Worm (Caenorhabditis elegans) whole organism, L1 larva: ENCODE results near the gene F23H11.2.
A peak's percentile ranks its signal among the peaks of the same experiment; 100 is the strongest.

Experiments used
- C16A3.4 ChIP-seq: fragments of 150-350 bp; optimal IDR thresholded peaks from 2 replicates; lab custom pipeline; 2014; ENCODE audit warnings: missing biosample characterization, missing genetic modification characterization
- C34B4.2 ChIP-seq: sonication (generic microtip); optimal IDR thresholded peaks from 2 replicates; lab custom pipeline; 2017; ENCODE audit warnings: mild to moderate bottlenecking, missing genetic modification characterization, missing compliant biosample characterization
- F16B12.6 ChIP-seq: fragments of 150-350 bp; optimal IDR thresholded peaks from 2 replicates; lab custom pipeline; 2014; ENCODE audit warnings: missing biosample characterization, missing genetic modification characterization
- Y116A8C.19 ChIP-seq: sonication (generic microtip); optimal IDR thresholded peaks from 2 replicates; lab custom pipeline; 2016; ENCODE audit warnings: missing compliant biosample characterization, missing genetic modification characterization, borderline replicate concordance
- aha-1 ChIP-seq: fragments of 150-350 bp; optimal IDR thresholded peaks from 2 replicates; lab custom pipeline; 2014; ENCODE audit warnings: missing biosample characterization, missing genetic modification characterization
- alr-1 ChIP-seq: fragments of 200-800 bp; sonication (Bioruptor generic); optimal IDR thresholded peaks from 2 replicates; lab custom pipeline; 2018; ENCODE audit warnings: borderline replicate concordance, mild to moderate bottlenecking, missing genetic modification characterization, missing compliant biosample characterization
- blmp-1 ChIP-seq: fragments of 150-350 bp; optimal IDR thresholded peaks from 2 replicates; lab custom pipeline; 2014; ENCODE audit warnings: missing biosample characterization, missing genetic modification characterization
- efl-1 ChIP-seq, 4 experiments: fragments of 150-350 bp; optimal IDR thresholded peaks in 3 of 4; peaks in 1 of 4; 1 replicate in 1 of 4; 2 replicates in 3 of 4; lab custom pipeline; 2014; ENCODE audit warnings: missing biosample characterization in 2 of 4, missing genetic modification characterization in 2 of 4, missing genetic modification reagents in 2 of 4
- efl-3 ChIP-seq: fragments of 200-800 bp; sonication (Bioruptor generic); optimal IDR thresholded peaks from 2 replicates; lab custom pipeline; 2018; ENCODE audit warnings: mild to moderate bottlenecking, missing genetic modification characterization, missing compliant biosample characterization
- egl-13 ChIP-seq: sonication (generic microtip); optimal IDR thresholded peaks from 2 replicates; lab custom pipeline; 2016; ENCODE audit warnings: missing genotype, missing genetic modification reagents, missing genetic modification characterization, missing compliant biosample characterization
- egl-27 ChIP-seq, 2 experiments: fragments of 150-350 bp in 1 of 2; sonication (generic microtip); optimal IDR thresholded peaks; 3 replicates each; lab custom pipeline; 2017 to 2018; ENCODE audit warnings: missing biosample characterization in 2 of 2, missing genetic modification characterization in 2 of 2, missing genetic modification reagents in 2 of 2
- elt-2 ChIP-seq: sonication (generic microtip); optimal IDR thresholded peaks from 2 replicates; lab custom pipeline; 2016; ENCODE audit warnings: missing genetic modification characterization, mild to moderate bottlenecking, inconsistent platforms, missing compliant biosample characterization, missing genetic modification reagents
- elt-3 ChIP-seq, 6 experiments: fragments of 150-350 bp in 1 of 6; sonication (generic microtip); optimal IDR thresholded peaks; 2 replicates each; lab custom pipeline; 2017 to 2018; ENCODE audit warnings: missing biosample characterization in 6 of 6, missing genetic modification characterization in 6 of 6, inconsistent platforms in 1 of 6
- ets-5 ChIP-seq: fragments of 200-800 bp; sonication (Bioruptor generic); IDR thresholded peaks from 2 replicates; pipeline ENCODE4 v1.3.6; 2022; ENCODE audit warnings: missing genetic modification characterization, missing compliant biosample characterization
- fkh-10 ChIP-seq: sonication (generic microtip); optimal IDR thresholded peaks from 2 replicates; lab custom pipeline; 2017; ENCODE audit warnings: missing biosample characterization, missing genetic modification reagents, missing genetic modification characterization
- fkh-8 ChIP-seq: sonication (generic microtip); optimal IDR thresholded peaks from 2 replicates; lab custom pipeline; 2016; ENCODE audit warnings: mild to moderate bottlenecking, missing genetic modification characterization, missing compliant biosample characterization
- fos-1 ChIP-seq: fragments of 150-350 bp; optimal IDR thresholded peaks from 2 replicates; lab custom pipeline; 2014; ENCODE audit warnings: missing biosample characterization, missing genetic modification characterization
- hlh-4 ChIP-seq: sonication (generic microtip); optimal IDR thresholded peaks from 2 replicates; lab custom pipeline; 2016; ENCODE audit warnings: mild to moderate bottlenecking, missing genetic modification characterization, missing compliant biosample characterization
- hpl-2 ChIP-seq: fragments of 150-350 bp; optimal IDR thresholded peaks from 2 replicates; lab custom pipeline; 2014; ENCODE audit warnings: missing biosample characterization, missing genetic modification reagents, missing genetic modification characterization
- irx-1 ChIP-seq: sonication (generic microtip); optimal IDR thresholded peaks from 2 replicates; lab custom pipeline; 2016; ENCODE audit warnings: missing genetic modification characterization, missing compliant biosample characterization
- isw-1 ChIP-seq: fragments of 200-800 bp; sonication (Bioruptor generic); IDR thresholded peaks from 2 replicates; pipeline ENCODE4 v1.3.6; 2022; ENCODE audit warnings: missing genetic modification characterization, missing compliant biosample characterization
- jun-1 ChIP-seq: fragments of 150-350 bp; optimal IDR thresholded peaks from 2 replicates; lab custom pipeline; 2014; ENCODE audit warnings: missing biosample characterization, missing genetic modification reagents, missing genetic modification characterization
- lin-13 ChIP-seq: fragments of 150-350 bp; optimal IDR thresholded peaks from 2 replicates; lab custom pipeline; 2014; ENCODE audit warnings: missing biosample characterization, missing genetic modification reagents, missing genetic modification characterization
- lin-14 ChIP-seq: fragments of 200-800 bp; sonication (Bioruptor generic); optimal IDR thresholded peaks from 2 replicates; lab custom pipeline; 2018; ENCODE audit warnings: mild to moderate bottlenecking, missing genetic modification characterization, moderate library complexity, missing compliant biosample characterization
- lin-35 ChIP-seq, 2 experiments: fragments of 150-350 bp; optimal IDR thresholded peaks; 2 replicates each; lab custom pipeline; 2014; ENCODE audit warnings: missing biosample characterization in 2 of 2, missing genetic modification characterization in 2 of 2, missing genetic modification reagents in 2 of 2
- lin-39 ChIP-seq: fragments of 150-350 bp; optimal IDR thresholded peaks from 2 replicates; lab custom pipeline; 2014; ENCODE audit warnings: missing biosample characterization, missing genetic modification reagents, missing genetic modification characterization
- lir-3 ChIP-seq: sonication (generic microtip); optimal IDR thresholded peaks from 2 replicates; lab custom pipeline; 2016; ENCODE audit warnings: mild to moderate bottlenecking, missing genetic modification characterization, moderate library complexity, missing compliant biosample characterization; ENCODE audit not compliant: poor library complexity
- lsy-2 ChIP-seq, 2 experiments: fragments of 150-350 bp; optimal IDR thresholded peaks; 2 replicates each; lab custom pipeline; 2014; ENCODE audit warnings: missing biosample characterization in 2 of 2, missing genetic modification characterization in 2 of 2
- mep-1 ChIP-seq: fragments of 150-350 bp; optimal IDR thresholded peaks from 2 replicates; lab custom pipeline; 2014; ENCODE audit warnings: missing biosample characterization, missing genetic modification characterization
- nhr-11 ChIP-seq: fragments of 150-350 bp; optimal IDR thresholded peaks from 2 replicates; lab custom pipeline; 2014; ENCODE audit warnings: missing biosample characterization, missing genetic modification characterization
- nhr-12 ChIP-seq: sonication (generic microtip); optimal IDR thresholded peaks from 2 replicates; lab custom pipeline; 2017; ENCODE audit warnings: missing biosample characterization, missing genetic modification characterization
- nhr-19 ChIP-seq: fragments of 200-800 bp; sonication (Bioruptor generic); conservative IDR thresholded peaks from 2 replicates; pipeline ENCODE4 v1.3.6; 2022; ENCODE audit warnings: missing genetic modification characterization, missing compliant biosample characterization
- nhr-20 ChIP-seq: sonication (generic microtip); optimal IDR thresholded peaks from 2 replicates; lab custom pipeline; 2016; ENCODE audit warnings: mild to moderate bottlenecking, missing genetic modification characterization, missing compliant biosample characterization
- nhr-237 ChIP-seq: fragments of 150-350 bp; optimal IDR thresholded peaks from 2 replicates; lab custom pipeline; 2014; ENCODE audit warnings: missing biosample characterization, missing genetic modification characterization
- nhr-28 ChIP-seq: fragments of 150-350 bp; optimal IDR thresholded peaks from 2 replicates; lab custom pipeline; 2014; ENCODE audit warnings: missing biosample characterization, missing genetic modification characterization
- nhr-47 ChIP-seq: sonication (generic microtip); optimal IDR thresholded peaks from 2 replicates; lab custom pipeline; 2016; ENCODE audit warnings: mild to moderate bottlenecking, missing genetic modification characterization, moderate library complexity, missing compliant biosample characterization
- nhr-71 ChIP-seq: sonication (generic microtip); optimal IDR thresholded peaks from 2 replicates; lab custom pipeline; 2016; ENCODE audit warnings: mild to moderate bottlenecking, missing genetic modification characterization, moderate library complexity, missing compliant biosample characterization
- nhr-85 ChIP-seq: sonication (generic microtip); peaks from one replicate; lab custom pipeline; 2016; ENCODE audit warnings: missing genetic modification characterization, inconsistent platforms, missing compliant biosample characterization
- nhr-90 ChIP-seq: sonication (generic microtip); optimal IDR thresholded peaks from 2 replicates; lab custom pipeline; 2016; ENCODE audit warnings: mild to moderate bottlenecking, missing genetic modification characterization, missing compliant biosample characterization; ENCODE audit not compliant: poor library complexity
- pax-3 ChIP-seq: fragments of 200-800 bp; sonication (Bioruptor generic); optimal IDR thresholded peaks from 2 replicates; lab custom pipeline; 2018; ENCODE audit warnings: mild to moderate bottlenecking, missing genetic modification characterization, moderate library complexity, missing compliant biosample characterization
- rnt-1 ChIP-seq: sonication (generic microtip); optimal IDR thresholded peaks from 2 replicates; lab custom pipeline; 2016; ENCODE audit warnings: mild to moderate bottlenecking, missing genetic modification characterization, moderate library complexity, missing compliant biosample characterization
- skn-1 ChIP-seq: fragments of 150-350 bp; optimal IDR thresholded peaks from 2 replicates; lab custom pipeline; 2014; ENCODE audit warnings: missing biosample characterization, missing genetic modification characterization
- sup-37 ChIP-seq: fragments of 200-800 bp; sonication (Bioruptor generic); optimal IDR thresholded peaks from 2 replicates; lab custom pipeline; 2018; ENCODE audit warnings: mild to moderate bottlenecking, missing genetic modification characterization, missing compliant biosample characterization
- tbx-2 ChIP-seq: sonication (generic microtip); optimal IDR thresholded peaks from 2 replicates; lab custom pipeline; 2016; ENCODE audit warnings: missing genetic modification characterization, missing compliant biosample characterization
- tlp-1 ChIP-seq: fragments of 150-350 bp; optimal IDR thresholded peaks from 2 replicates; lab custom pipeline; 2014; ENCODE audit warnings: missing biosample characterization, missing genetic modification characterization
- unc-130 ChIP-seq: fragments of 150-350 bp; optimal IDR thresholded peaks from 2 replicates; lab custom pipeline; 2017; ENCODE audit warnings: missing biosample characterization, missing genetic modification characterization, inconsistent platforms
- unc-30 ChIP-seq: sonication (generic microtip); optimal IDR thresholded peaks from 2 replicates; lab custom pipeline; 2017; ENCODE audit warnings: missing biosample characterization, missing genetic modification characterization
- unc-86 ChIP-seq: sonication (generic microtip); optimal IDR thresholded peaks from 2 replicates; lab custom pipeline; 2016; ENCODE audit warnings: missing genetic modification characterization, missing compliant biosample characterization

The F23H11.2 gene

DNA sequence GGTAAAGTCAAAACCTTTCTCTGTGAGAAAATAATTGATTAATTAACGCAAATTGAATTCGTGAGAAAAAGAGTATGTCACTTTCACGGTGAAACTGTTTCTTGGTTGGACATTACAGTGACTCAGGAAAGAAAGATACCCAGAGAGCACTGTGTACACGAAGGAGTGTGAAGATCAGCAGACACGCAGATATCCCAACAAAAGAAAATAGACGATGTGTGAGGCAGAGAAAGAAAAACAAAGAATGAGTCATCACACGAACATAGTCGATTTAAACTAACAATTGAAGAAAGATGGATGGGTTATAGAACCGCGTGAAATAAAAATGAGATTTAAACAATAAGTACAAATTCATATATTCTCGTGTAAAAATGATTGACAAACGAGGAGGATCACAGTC is 12.4 kb downstream of the F23H11.2 start (continued):
- TF ChIP-seq elt-3 (tag; optimal IDR thresholded peaks at IDR 0.05; lab: Kevin White, UChicago) (no peak), lin-14 (peak; percentile 36), ets-5 (no peak), efl-1 (optimal IDR thresholded peaks at IDR 0.05; lab: Kevin White, UChicago) (peak; percentile 6 to 49), efl-1 (GFP tag; optimal IDR thresholded peaks at IDR 0.05 in 1 of 2; lab: Kevin White, UChicago) (peak in 1 of 2 experiments; percentile 7), tbx-2 (tag; lab: Kevin White, UChicago) (no peak), nhr-19 (GFP tag; lab: Robert Waterston, UW) (no peak), pax-3 (tag; lab: Kevin White, UChicago) (no peak), nhr-28 (no peak), nhr-237 (tag; lab: Kevin White, UChicago) (no peak), jun-1 (tag; lab: Kevin White, UChicago) (peak; percentile 71), irx-1 (tag; lab: Kevin White, UChicago) (no peak), unc-30 (no peak), alr-1 (no peak), fos-1 (tag; lab: Kevin White, UChicago) (peak; percentile 94), skn-1 (no peak), blmp-1 (tag; lab: Kevin White, UChicago) (peak; percentile 61), lin-13 (GFP tag; lab: Kevin White, UChicago) (no peak), egl-13 (tag; lab: Kevin White, UChicago) (no peak)
- TF ChIP-seq, all 84 proteins: peak for 7

DNA sequence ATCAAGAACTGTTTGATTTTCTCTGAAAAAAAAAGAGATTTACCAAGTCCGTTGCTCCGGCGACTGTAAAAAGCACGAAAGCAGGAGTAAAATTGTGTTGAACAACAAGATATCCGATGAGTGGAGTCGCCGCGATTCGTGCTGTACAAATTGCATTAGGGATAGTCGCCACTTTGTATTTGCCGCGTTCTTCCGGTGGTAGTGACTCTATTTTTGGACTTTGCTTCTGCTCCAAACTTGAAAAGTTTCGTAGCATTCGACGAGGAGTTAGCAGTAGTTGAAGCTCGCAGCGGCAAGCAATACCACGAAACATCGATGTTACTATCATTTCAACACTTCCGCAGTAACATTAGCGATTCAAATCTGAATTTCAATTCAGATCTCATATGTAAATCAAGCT is 14.0 kb downstream of the F23H11.2 start, which contains the start of gene crls-1:
Gene crls-1 (minus strand): TSS at position 363 of the 400 bp plus-strand sequence.
- TF ChIP-seq sup-37 (GFP tag; lab: Kevin White, UChicago) (no peak), lsy-2 (tag; optimal IDR thresholded peaks at IDR 0.05; lab: Kevin White, UChicago) (peak in 1 of 2 experiments; percentile 4), Y116A8C.19 (no peak), unc-130 (no peak), aha-1 (tag; lab: Kevin White, UChicago) (no peak), nhr-47 (tag; lab: Kevin White, UChicago) (peak; percentile 3), rnt-1 (tag; lab: Kevin White, UChicago) (peak; percentile 7), isw-1 (GFP tag; lab: Robert Waterston, UW) (no peak), fkh-10 (no peak), nhr-85 (tag; lab: Kevin White, UChicago) (peak; percentile 14), lin-13 (GFP tag; lab: Kevin White, UChicago) (no peak), efl-3 (GFP tag; lab: Kevin White, UChicago) (no peak), nhr-12 (no peak)
- TF ChIP-seq, all 84 proteins: peak for 4

- TF ChIP-seq skn-1 (peak; percentile 14), efl-1 (optimal IDR thresholded peaks at IDR 0.05; lab: Kevin White, UChicago) (peak; percentile 24 to 35), efl-1 (GFP tag; optimal IDR thresholded peaks at IDR 0.05 in 1 of 2; lab: Kevin White, UChicago) (peak; percentile 32 to 79), mep-1 (tag; lab: Kevin White, UChicago) (no peak), F16B12.6 (peak; percentile 27), lir-3 (tag; lab: Kevin White, UChicago) (peak; percentile 9), lin-13 (GFP tag; lab: Kevin White, UChicago) (no peak), egl-27 (tag; optimal IDR thresholded peaks at IDR 0.05; lab: Kevin White, UChicago) (no peak), nhr-85 (tag; lab: Kevin White, UChicago) (no peak), hpl-2 (GFP tag; lab: Kevin White, UChicago) (no peak), nhr-47 (tag; lab: Kevin White, UChicago) (peak; percentile 31), unc-130 (peak; percentile 36), unc-86 (tag; lab: Kevin White, UChicago) (no peak), C34B4.2 (tag; lab: Kevin White, UChicago) (no peak), blmp-1 (tag; lab: Kevin White, UChicago) (peak; percentile 57), nhr-20 (peak; percentile 1), elt-2 (tag; lab: Kevin White, UChicago) (no peak), lin-39 (tag; lab: Kevin White, UChicago) (no peak), nhr-11 (tag; lab: Kevin White, UChicago) (no peak), nhr-71 (tag; lab: Kevin White, UChicago) (peak; percentile 34), lin-35 (GFP tag; optimal IDR thresholded peaks at IDR 0.05; lab: Kevin White, UChicago) (peak; percentile 33 to 41), nhr-90 (tag; lab: Kevin White, UChicago) (no peak), fkh-8 (tag; lab: Kevin White, UChicago) (no peak), C16A3.4 (tag; lab: Kevin White, UChicago) (peak; percentile 48), hlh-4 (no peak), tlp-1 (no peak)
These were observed 15.2 kb downstream of the F23H11.2 start, which contains the start of the genes F23H11.5 and bra-2 for ce11 chrIII:910540-911311. F23H11.5 (minus strand) TSS chrIII:910590. bra-2 (plus strand) TSS chrIII:911261.
